Worm (Caenorhabditis elegans): ENCODE results near the gene C16D9.1.

The C16D9.1 gene

ce11 chrV:8267275-8267674 lies 8.2 kb downstream of the C16D9.1 start:
- peak; percentile 77 for TF ChIP-seq crh-2 (tag; optimal IDR thresholded peaks at IDR 0.05)
- TF ChIP-seq nhr-129 (tag; optimal IDR thresholded peaks at IDR 0.05), result peak; percentile 66
- TF ChIP-seq lsy-2 (tag; optimal IDR thresholded peaks at IDR 0.05), result peak in 1 of 2 experiments; percentile 24
- TF ChIP-seq lin-13 (GFP tag; optimal IDR thresholded peaks at IDR 0.05), result peak; percentile 16
- peak; percentile 34 for TF ChIP-seq sma-3 (GFP tag; optimal IDR thresholded peaks at IDR 0.05)
- no peak for TF ChIP-seq nhr-25 (tag; optimal IDR thresholded peaks at IDR 0.05)
- TF ChIP-seq fos-1 (tag; optimal IDR thresholded peaks at IDR 0.05), result peak; percentile 73
- TF ChIP-seq gmeb-1 (tag; optimal IDR thresholded peaks at IDR 0.05), result peak; percentile 71
- TF ChIP-seq nhr-21 (tag; optimal IDR thresholded peaks at IDR 0.05), result no peak
- TF ChIP-seq sma-9 (GFP tag; optimal IDR thresholded peaks at IDR 0.05), result peak; percentile 63
- TF ChIP-seq sma-9 (tag; optimal IDR thresholded peaks at IDR 0.05), result no peak
- TF ChIP-seq Y55F3AM.14 (GFP tag; optimal IDR thresholded peaks at IDR 0.05), result no peak
- TF ChIP-seq unc-55 (GFP tag; optimal IDR thresholded peaks at IDR 0.05), result no peak
- TF ChIP-seq C34F6.9 (tag; optimal IDR thresholded peaks at IDR 0.05), result no peak

ce11 chrV:8268902-8269301 lies 9.8 kb downstream of the C16D9.1 start, which contains the start of the genes asp-6 and asp-12:
TSS of gene asp-6 (minus strand) at chrV:8268937.
TSS of gene asp-12 (plus strand) at chrV:8269210.
- TF ChIP-seq blmp-1 (tag; optimal IDR thresholded peaks at IDR 0.05; ENCODE audit: insufficient read depth) (no peak), sma-9 (GFP tag; optimal IDR thresholded peaks at IDR 0.05) (peak; percentile 35), sma-9 (tag; optimal IDR thresholded peaks at IDR 0.05) (no peak), alr-1 (tag; optimal IDR thresholded peaks at IDR 0.05) (no peak), nhr-21 (tag; optimal IDR thresholded peaks at IDR 0.05) (no peak), fos-1 (tag; optimal IDR thresholded peaks at IDR 0.05) (peak; percentile 8), mab-5 (tag; optimal IDR thresholded peaks at IDR 0.05) (no peak), ama-1 (optimal IDR thresholded peaks at IDR 0.05) (no peak)

ce11 chrV:8269878-8270277 lies 10.8 kb downstream of the C16D9.1 start:
- TF ChIP-seq fos-1 (tag; optimal IDR thresholded peaks at IDR 0.05), result peak; percentile 2
- TF ChIP-seq nhr-6 (tag; optimal IDR thresholded peaks at IDR 0.05), result no peak
- peak; percentile 55 for TF ChIP-seq sma-9 (GFP tag; optimal IDR thresholded peaks at IDR 0.05)
- no peak for TF ChIP-seq sma-9 (tag; optimal IDR thresholded peaks at IDR 0.05)
- TF ChIP-seq nhr-77 (tag; optimal IDR thresholded peaks at IDR 0.05), result no peak
- no peak for TF ChIP-seq mdl-1 (tag; optimal IDR thresholded peaks at IDR 0.05)
- TF ChIP-seq sma-3 (GFP tag; optimal IDR thresholded peaks at IDR 0.05), result peak; percentile 9

ce11 chrV:8271395-8271794 lies 12.3 kb downstream of the C16D9.1 start:
- TF ChIP-seq mab-5 (tag; optimal IDR thresholded peaks at IDR 0.05), result no peak
- TF ChIP-seq nhr-10 (tag; optimal IDR thresholded peaks at IDR 0.05), result no peak
- TF ChIP-seq unc-39 (tag; optimal IDR thresholded peaks at IDR 0.05), result no peak
- TF ChIP-seq mdl-1 (tag; optimal IDR thresholded peaks at IDR 0.05), result no peak

- TF ChIP-seq ztf-1 (GFP tag; conservative IDR thresholded peaks at IDR 0.05), result no peak
- peak; percentile 55 for TF ChIP-seq crh-2 (tag; optimal IDR thresholded peaks at IDR 0.05)
- peak; percentile 41 for TF ChIP-seq fos-1 (tag; optimal IDR thresholded peaks at IDR 0.05)
- TF ChIP-seq sma-9 (GFP tag; optimal IDR thresholded peaks at IDR 0.05), result peak; percentile 34
- TF ChIP-seq sma-9 (tag; optimal IDR thresholded peaks at IDR 0.05), result no peak
- TF ChIP-seq skn-1 (tag; optimal IDR thresholded peaks at IDR 0.05), result peak; percentile 20
Measured at ce11 chrV:8271995-8272394, 12.9 kb downstream of the C16D9.1 start, which contains the start of gene asp-5. TSS of gene asp-5 (plus strand) at chrV:8272385.

- TF ChIP-seq blmp-1 (tag; optimal IDR thresholded peaks at IDR 0.05; ENCODE audit: insufficient read depth) (no peak), mbf-1 (tag; optimal IDR thresholded peaks at IDR 0.05) (no peak), lin-11 (tag; optimal IDR thresholded peaks at IDR 0.05) (no peak), F13H6.1 (tag; optimal IDR thresholded peaks at IDR 0.05) (no peak), sem-4 (tag; optimal IDR thresholded peaks at IDR 0.05) (no peak), lin-13 (GFP tag; optimal IDR thresholded peaks at IDR 0.05) (no peak)
Measured at ce11 chrV:8278830-8279229, 19.7 kb downstream of the C16D9.1 start, which contains the start of gene str-136. TSS of gene str-136 (minus strand) at chrV:8278930.

ce11 chrV:8280770-8281169 lies 21.7 kb downstream of the C16D9.1 start, which contains the start of gene str-135:
TSS of gene str-135 (minus strand) at chrV:8280870.
- TF ChIP-seq nhr-10 (tag; optimal IDR thresholded peaks at IDR 0.05) (no peak), peb-1 (tag; optimal IDR thresholded peaks at IDR 0.05) (no peak), nhr-237 (tag; optimal IDR thresholded peaks at IDR 0.05) (no peak), unc-55 (GFP tag; optimal IDR thresholded peaks at IDR 0.05) (no peak), lsy-2 (tag; optimal IDR thresholded peaks at IDR 0.05) (no peak), dmd-4 (tag; optimal IDR thresholded peaks at IDR 0.05) (no peak), mbf-1 (tag; optimal IDR thresholded peaks at IDR 0.05) (no peak), ZK546.5 (tag; optimal IDR thresholded peaks at IDR 0.05) (no peak), ztf-11 (tag; optimal IDR thresholded peaks at IDR 0.05) (no peak), unc-62 (GFP tag; optimal IDR thresholded peaks at IDR 0.05) (no peak), nhr-6 (tag; optimal IDR thresholded peaks at IDR 0.05) (no peak), mab-5 (tag; optimal IDR thresholded peaks at IDR 0.05) (no peak), elt-1 (tag; optimal IDR thresholded peaks at IDR 0.05) (no peak), ceh-82 (tag; optimal IDR thresholded peaks at IDR 0.05) (no peak)

Data from whole organism, L2 larva.